Worm (Caenorhabditis elegans): ENCODE results near the gene mrpl-37.
A peak's percentile ranks its signal among the peaks of the same experiment; 100 is the strongest.

mrpl-37 gene

ce11 chrII:13575018-13575948, at the start of gene mrpl-37, which contains the start of gene lin-38:
mrpl-37 (minus strand) TSS chrII:13575068.
lin-38 (plus strand) TSS chrII:13575925.
- no peak for TF ChIP-seq flt-1 (GFP tag; IDR thresholded peaks at IDR 0.05)
- TF ChIP-seq hmg-4 (GFP tag; optimal IDR thresholded peaks at IDR 0.05): peak; percentile 28
- peak; percentile 48 for TF ChIP-seq F13C5.2 (tag; optimal IDR thresholded peaks at IDR 0.05)

- TF ChIP-seq B0310.2 (tag; optimal IDR thresholded peaks at IDR 0.05): no peak
Measured at ce11 chrII:13624330-13624729, 49.5 kb upstream of the mrpl-37 start, which contains the start of gene gst-16. gst-16 (minus strand) TSS chrII:13624440.

- TF ChIP-seq tra-4 (tag; optimal IDR thresholded peaks at IDR 0.05) (no peak), tbx-11 (GFP tag; IDR thresholded peaks at IDR 0.05) (no peak), sea-1 (GFP tag; conservative IDR thresholded peaks at IDR 0.05) (no peak), pes-1 (GFP tag; IDR thresholded peaks at IDR 0.05) (no peak), hmg-4 (GFP tag; optimal IDR thresholded peaks at IDR 0.05) (no peak), ama-1 (optimal IDR thresholded peaks at IDR 0.05) (no peak), hnd-1 (tag; optimal IDR thresholded peaks at IDR 0.05) (no peak), flt-1 (GFP tag; IDR thresholded peaks at IDR 0.05) (no peak), B0310.2 (tag; optimal IDR thresholded peaks at IDR 0.05) (no peak), ceh-36 (tag; optimal IDR thresholded peaks at IDR 0.05) (no peak), ets-7 (tag; optimal IDR thresholded peaks at IDR 0.05) (no peak), hmbx-1 (tag; optimal IDR thresholded peaks at IDR 0.05) (no peak), scrt-1 (GFP tag; IDR thresholded peaks at IDR 0.05) (no peak), F13C5.2 (tag; optimal IDR thresholded peaks at IDR 0.05) (no peak), tbx-37 (GFP tag; conservative IDR thresholded peaks at IDR 0.05) (no peak), aly-1 (tag; optimal IDR thresholded peaks at IDR 0.05) (no peak), ceh-13 (GFP tag; optimal IDR thresholded peaks at IDR 0.05) (no peak)
Measured at ce11 chrII:13617808-13618207, 42.9 kb upstream of the mrpl-37 start, which contains the start of gene gst-12. gst-12 (minus strand) TSS chrII:13618061.

ce11 chrII:13616000-13616399, 41.1 kb upstream of the mrpl-37 start, which contains the start of gene gst-14:
gst-14 (minus strand) TSS chrII:13616100.
- TF ChIP-seq flt-1 (GFP tag; IDR thresholded peaks at IDR 0.05) (no peak), ama-1 (optimal IDR thresholded peaks at IDR 0.05) (no peak), scrt-1 (GFP tag; IDR thresholded peaks at IDR 0.05) (no peak), sea-1 (GFP tag; conservative IDR thresholded peaks at IDR 0.05) (no peak), aly-1 (tag; optimal IDR thresholded peaks at IDR 0.05) (no peak), tbx-11 (GFP tag; IDR thresholded peaks at IDR 0.05) (no peak), hnd-1 (tag; optimal IDR thresholded peaks at IDR 0.05) (no peak), tbx-37 (GFP tag; conservative IDR thresholded peaks at IDR 0.05) (no peak), ceh-36 (tag; optimal IDR thresholded peaks at IDR 0.05) (no peak), ets-7 (tag; optimal IDR thresholded peaks at IDR 0.05) (no peak), hmbx-1 (tag; optimal IDR thresholded peaks at IDR 0.05) (no peak)

- TF ChIP-seq ceh-36 (tag; optimal IDR thresholded peaks at IDR 0.05): no peak
- TF ChIP-seq pes-1 (GFP tag; IDR thresholded peaks at IDR 0.05): no peak
- no peak for TF ChIP-seq tbx-11 (GFP tag; IDR thresholded peaks at IDR 0.05)
- TF ChIP-seq aly-1 (tag; optimal IDR thresholded peaks at IDR 0.05): no peak
- no peak for TF ChIP-seq ama-1 (optimal IDR thresholded peaks at IDR 0.05)
- no peak for TF ChIP-seq ets-7 (tag; optimal IDR thresholded peaks at IDR 0.05)
- no peak for TF ChIP-seq flt-1 (GFP tag; IDR thresholded peaks at IDR 0.05)
- TF ChIP-seq tra-4 (tag; optimal IDR thresholded peaks at IDR 0.05): no peak
- TF ChIP-seq hmg-4 (GFP tag; optimal IDR thresholded peaks at IDR 0.05): no peak
- TF ChIP-seq hmbx-1 (tag; optimal IDR thresholded peaks at IDR 0.05): no peak
Measured at ce11 chrII:13614516-13614915, 39.6 kb upstream of the mrpl-37 start.

- TF ChIP-seq B0310.2 (tag; optimal IDR thresholded peaks at IDR 0.05) (no peak), ama-1 (optimal IDR thresholded peaks at IDR 0.05) (no peak), tbx-11 (GFP tag; IDR thresholded peaks at IDR 0.05) (no peak), F13C5.2 (tag; optimal IDR thresholded peaks at IDR 0.05) (no peak), hnd-1 (tag; optimal IDR thresholded peaks at IDR 0.05) (no peak), sea-1 (GFP tag; conservative IDR thresholded peaks at IDR 0.05) (no peak), scrt-1 (GFP tag; IDR thresholded peaks at IDR 0.05) (no peak), ceh-36 (tag; optimal IDR thresholded peaks at IDR 0.05) (no peak), hmg-4 (GFP tag; optimal IDR thresholded peaks at IDR 0.05) (no peak), hmbx-1 (tag; optimal IDR thresholded peaks at IDR 0.05) (no peak), pes-1 (GFP tag; IDR thresholded peaks at IDR 0.05) (no peak), tra-4 (tag; optimal IDR thresholded peaks at IDR 0.05) (no peak), tbx-37 (GFP tag; conservative IDR thresholded peaks at IDR 0.05) (no peak), flt-1 (GFP tag; IDR thresholded peaks at IDR 0.05) (no peak), aly-1 (tag; optimal IDR thresholded peaks at IDR 0.05) (no peak), ets-7 (tag; optimal IDR thresholded peaks at IDR 0.05) (no peak)
Measured at ce11 chrII:13613096-13613495, 38.2 kb upstream of the mrpl-37 start, which contains the start of gene gst-15. gst-15 (minus strand) TSS chrII:13613196.

- TF ChIP-seq ceh-36 (tag; optimal IDR thresholded peaks at IDR 0.05) (no peak), flt-1 (GFP tag; IDR thresholded peaks at IDR 0.05) (no peak), aly-1 (tag; optimal IDR thresholded peaks at IDR 0.05) (no peak), ets-7 (tag; optimal IDR thresholded peaks at IDR 0.05) (no peak), hmg-4 (GFP tag; optimal IDR thresholded peaks at IDR 0.05) (no peak), pes-1 (GFP tag; IDR thresholded peaks at IDR 0.05) (no peak), ama-1 (optimal IDR thresholded peaks at IDR 0.05) (no peak), hmbx-1 (tag; optimal IDR thresholded peaks at IDR 0.05) (no peak), sea-1 (GFP tag; conservative IDR thresholded peaks at IDR 0.05) (no peak), tbx-11 (GFP tag; IDR thresholded peaks at IDR 0.05) (no peak)
Measured at ce11 chrII:13611186-13611585, 36.3 kb upstream of the mrpl-37 start, which contains the start of gene gst-24. gst-24 (minus strand) TSS chrII:13611366.

Data from whole organism, early embryonic.